Worm (Caenorhabditis elegans) whole organism, L4 larva: ENCODE results near the gene ncx-3.
A peak's percentile ranks its signal among the peaks of the same experiment; 100 is the strongest.

Source experiments
- D1046.2 ChIP-seq: fragments of 200-800 bp; sonication (Bioruptor generic); IDR thresholded peaks from 2 replicates; pipeline ENCODE4 v1.3.6; 2022; ENCODE audit warnings: missing genetic modification characterization, missing compliant biosample characterization
- F26F4.8 ChIP-seq: fragments of 200-800 bp; sonication (Bioruptor generic); conservative IDR thresholded peaks from 2 replicates; pipeline ENCODE4 v1.3.6; 2022; ENCODE audit warnings: missing genetic modification characterization, missing compliant biosample characterization
- F37D6.2 ChIP-seq: sonication (generic microtip); optimal IDR thresholded peaks from 2 replicates; lab custom pipeline; 2016; ENCODE audit warnings: mild to moderate bottlenecking, missing genetic modification characterization, missing compliant biosample characterization
- F44E2.7 ChIP-seq: fragments of 200-800 bp; sonication (Bioruptor generic); IDR thresholded peaks from 2 replicates; pipeline ENCODE4 v2.1.2; 2022; ENCODE audit warnings: missing genetic modification characterization, missing compliant biosample characterization
- F49E8.2 ChIP-seq: sonication (generic microtip); optimal IDR thresholded peaks from 2 replicates; lab custom pipeline; 2016; ENCODE audit warnings: missing compliant biosample characterization, mild to moderate bottlenecking, missing genetic modification characterization, borderline replicate concordance
- R02D3.7 ChIP-seq: fragments of 150-350 bp; sonication (generic microtip); optimal IDR thresholded peaks from 3 replicates; lab custom pipeline; 2014; ENCODE audit warnings: missing biosample characterization, missing genetic modification characterization
- T26A8.4 ChIP-seq: fragments of 200-800 bp; sonication (Bioruptor generic); IDR thresholded peaks from 2 replicates; pipeline ENCODE4 v1.3.6; 2022; ENCODE audit warnings: missing genetic modification characterization, missing compliant biosample characterization
- Y5F2A.4 ChIP-seq: fragments of 200-800 bp; sonication (Bioruptor generic); optimal IDR thresholded peaks from 2 replicates; lab custom pipeline; 2018; ENCODE audit warnings: mild to moderate bottlenecking, missing genetic modification characterization, missing compliant biosample characterization
- ZK337.2 ChIP-seq: fragments of 200-800 bp; sonication (Bioruptor generic); IDR thresholded peaks from 2 replicates; pipeline ENCODE4 v1.3.6; 2022; ENCODE audit warnings: missing genetic modification reagents, missing genetic modification characterization, missing compliant biosample characterization
- ZK546.5 ChIP-seq, 2 experiments: sonication (generic microtip); optimal IDR thresholded peaks; 2 replicates each; lab custom pipeline; 2017; ENCODE audit warnings: missing biosample characterization in 2 of 2, missing genetic modification characterization in 2 of 2
- aha-1 ChIP-seq: fragments of 150-350 bp; peaks from one replicate; lab custom pipeline; 2014; ENCODE audit warnings: missing biosample characterization, missing genetic modification characterization
- arid-1 ChIP-seq: fragments of 200-800 bp; sonication (Bioruptor generic); conservative IDR thresholded peaks from 2 replicates; pipeline ENCODE4 v1.3.6; 2022; ENCODE audit warnings: missing genetic modification reagents, missing genetic modification characterization, missing compliant biosample characterization
- ceh-20 ChIP-seq: fragments of 200-800 bp; sonication (Bioruptor generic); IDR thresholded peaks from 2 replicates; pipeline ENCODE4 v1.3.6; 2022; ENCODE audit warnings: missing genetic modification reagents, missing genetic modification characterization, missing compliant biosample characterization
- ceh-44 ChIP-seq: fragments of 200-800 bp; sonication (Bioruptor generic); IDR thresholded peaks from 2 replicates; pipeline ENCODE4 v1.3.6; 2022; ENCODE audit warnings: missing genetic modification reagents, missing genetic modification characterization, missing compliant biosample characterization
- ceh-62 ChIP-seq: sonication (generic microtip); optimal IDR thresholded peaks from 2 replicates; lab custom pipeline; 2017; ENCODE audit warnings: missing biosample characterization, missing genetic modification characterization
- cey-2 ChIP-seq: sonication (generic microtip); optimal IDR thresholded peaks from 3 replicates; lab custom pipeline; 2017; ENCODE audit warnings: missing genetic modification characterization, mild to moderate bottlenecking, missing compliant biosample characterization, antibody characterized with exemption, borderline replicate concordance; ENCODE audit not compliant: insufficient read depth
- daf-12 ChIP-seq: fragments of 150-350 bp; optimal IDR thresholded peaks from 2 replicates; lab custom pipeline; 2014; ENCODE audit warnings: missing biosample characterization, missing genetic modification reagents, missing genetic modification characterization
- dmd-6 ChIP-seq: fragments of 200-800 bp; sonication (Bioruptor generic); IDR thresholded peaks from 2 replicates; pipeline ENCODE4 v1.3.6; 2022; ENCODE audit warnings: missing genetic modification reagents, missing genetic modification characterization, missing compliant biosample characterization
- dmd-9 ChIP-seq: fragments of 200-800 bp; sonication (Bioruptor generic); IDR thresholded peaks from 2 replicates; pipeline ENCODE4 v1.3.6; 2022; ENCODE audit warnings: missing genetic modification reagents, missing genetic modification characterization, missing compliant biosample characterization
- egl-27 ChIP-seq: sonication (generic microtip); optimal IDR thresholded peaks from 3 replicates; lab custom pipeline; 2017; ENCODE audit warnings: missing biosample characterization, missing genetic modification reagents, missing genetic modification characterization
- egl-43 ChIP-seq: fragments of 200-800 bp; sonication (Bioruptor generic); IDR thresholded peaks from 2 replicates; pipeline ENCODE4 v1.3.6; 2022; ENCODE audit warnings: missing genetic modification reagents, missing genetic modification characterization, missing compliant biosample characterization
- fos-1 ChIP-seq: fragments of 150-350 bp; optimal IDR thresholded peaks from 2 replicates; lab custom pipeline; 2014; ENCODE audit warnings: missing biosample characterization, missing genetic modification characterization
- gei-8 ChIP-seq: fragments of 200-800 bp; sonication (Bioruptor generic); optimal IDR thresholded peaks from 2 replicates; lab custom pipeline; 2018; ENCODE audit warnings: mild to moderate bottlenecking, missing genetic modification characterization, missing compliant biosample characterization
- hlh-11 ChIP-seq: fragments of 200-800 bp; sonication (Bioruptor generic); optimal IDR thresholded peaks from 2 replicates; lab custom pipeline; 2018; ENCODE audit warnings: mild to moderate bottlenecking, missing genetic modification characterization, missing compliant biosample characterization
- hlh-30 ChIP-seq: sonication (generic microtip); optimal IDR thresholded peaks from 2 replicates; lab custom pipeline; 2017; ENCODE audit warnings: antibody characterized with exemption, mild to moderate bottlenecking, missing genetic modification characterization, missing compliant biosample characterization; ENCODE audit not compliant: insufficient read depth
- hmg-1.1 ChIP-seq: fragments of 200-800 bp; sonication (Bioruptor generic); IDR thresholded peaks from 2 replicates; pipeline ENCODE4 v1.3.6; 2022; ENCODE audit warnings: missing genetic modification reagents, missing genetic modification characterization, missing compliant biosample characterization
- lim-7 ChIP-seq: fragments of 200-800 bp; sonication (Bioruptor generic); IDR thresholded peaks from 2 replicates; pipeline ENCODE4 v1.3.6; 2022; ENCODE audit warnings: missing genetic modification characterization, missing compliant biosample characterization
- lin-1 ChIP-seq: fragments of 200-800 bp; sonication (Bioruptor generic); IDR thresholded peaks from 2 replicates; pipeline ENCODE4 v1.3.6; 2022; ENCODE audit warnings: missing genetic modification reagents, missing genetic modification characterization, missing compliant biosample characterization
- lin-15B ChIP-seq: fragments of 150-350 bp; sonication (generic microtip); optimal IDR thresholded peaks from 3 replicates; lab custom pipeline; 2014; ENCODE audit warnings: missing biosample characterization, missing genetic modification characterization
- lin-38 ChIP-seq: fragments of 200-800 bp; sonication (Bioruptor generic); IDR thresholded peaks from 2 replicates; pipeline ENCODE4 v1.3.6; 2022; ENCODE audit warnings: missing genetic modification reagents, missing genetic modification characterization, missing compliant biosample characterization
- lir-3 ChIP-seq: sonication (generic microtip); optimal IDR thresholded peaks from 2 replicates; lab custom pipeline; 2016; ENCODE audit warnings: mild to moderate bottlenecking, missing genetic modification characterization, missing compliant biosample characterization
- mdt-29 ChIP-seq: fragments of 200-800 bp; sonication (Bioruptor generic); IDR thresholded peaks from 2 replicates; pipeline ENCODE4 v1.3.6; 2022; ENCODE audit warnings: missing genetic modification reagents, missing genetic modification characterization, missing compliant biosample characterization
- mep-1 ChIP-seq: fragments of 150-350 bp; sonication (generic microtip); optimal IDR thresholded peaks from 3 replicates; lab custom pipeline; 2014; ENCODE audit warnings: missing biosample characterization, missing genetic modification characterization
- mxl-2 ChIP-seq: fragments of 200-800 bp; sonication (Bioruptor generic); conservative IDR thresholded peaks from 2 replicates; pipeline ENCODE4 v1.3.6; 2022; ENCODE audit warnings: missing genetic modification reagents, missing genetic modification characterization, missing compliant biosample characterization
- nhr-10 ChIP-seq: fragments of 150-350 bp; optimal IDR thresholded peaks from 2 replicates; lab custom pipeline; 2014; ENCODE audit warnings: missing biosample characterization, missing genetic modification characterization
- nhr-237 ChIP-seq: sonication (generic microtip); optimal IDR thresholded peaks from 2 replicates; lab custom pipeline; 2017; ENCODE audit warnings: missing biosample characterization, missing genetic modification characterization
- nhr-25 ChIP-seq: sonication (generic microtip); optimal IDR thresholded peaks from 2 replicates; lab custom pipeline; 2017; ENCODE audit warnings: missing genetic modification characterization, mild to moderate bottlenecking, missing compliant biosample characterization, antibody characterized with exemption, moderate library complexity, borderline replicate concordance; ENCODE audit not compliant: insufficient read depth
- nhr-28 ChIP-seq: fragments of 150-350 bp; optimal IDR thresholded peaks from 2 replicates; lab custom pipeline; 2014; ENCODE audit warnings: missing biosample characterization, missing genetic modification characterization
- nhr-41 ChIP-seq: fragments of 200-800 bp; sonication (Bioruptor generic); IDR thresholded peaks from 2 replicates; pipeline ENCODE4 v1.3.6; 2022; ENCODE audit warnings: missing genetic modification reagents, missing genetic modification characterization, missing compliant biosample characterization
- nhr-42 ChIP-seq: fragments of 200-800 bp; sonication (Bioruptor generic); IDR thresholded peaks from 2 replicates; pipeline ENCODE4 v1.3.6; 2022; ENCODE audit warnings: missing genetic modification characterization, missing compliant biosample characterization
- nhr-48 ChIP-seq: sonication (generic microtip); optimal IDR thresholded peaks from 2 replicates; lab custom pipeline; 2016; ENCODE audit warnings: mild to moderate bottlenecking, missing genetic modification characterization, missing compliant biosample characterization
- nhr-6 ChIP-seq: fragments of 150-350 bp; optimal IDR thresholded peaks from 2 replicates; lab custom pipeline; 2014; ENCODE audit warnings: missing biosample characterization, missing genetic modification characterization
- rbr-2 ChIP-seq: sonication (generic microtip); optimal IDR thresholded peaks from 2 replicates; lab custom pipeline; 2016; ENCODE audit warnings: missing genotype, missing genetic modification characterization, missing compliant biosample characterization
- sdz-12 ChIP-seq: fragments of 200-800 bp; sonication (Bioruptor generic); optimal IDR thresholded peaks from 2 replicates; lab custom pipeline; 2018; ENCODE audit warnings: mild to moderate bottlenecking, missing genetic modification characterization, missing compliant biosample characterization
- set-16 ChIP-seq: fragments of 200-800 bp; sonication (Bioruptor generic); IDR thresholded peaks from 2 replicates; pipeline ENCODE4 v1.3.6; 2022; ENCODE audit warnings: missing genetic modification reagents, missing genetic modification characterization, missing compliant biosample characterization
- snpc-1.2 ChIP-seq: fragments of 200-800 bp; sonication (Bioruptor generic); IDR thresholded peaks from 2 replicates; pipeline ENCODE4 v1.3.6; 2022; ENCODE audit warnings: missing genetic modification reagents, missing genetic modification characterization, missing compliant biosample characterization
- snpc-4 ChIP-seq: fragments of 150-350 bp; optimal IDR thresholded peaks from 2 replicates; lab custom pipeline; 2014; ENCODE audit warnings: missing biosample characterization, missing genetic modification characterization
- spr-3 ChIP-seq: fragments of 200-800 bp; sonication (Bioruptor generic); optimal IDR thresholded peaks from 2 replicates; lab custom pipeline; 2018; ENCODE audit warnings: mild to moderate bottlenecking, missing genetic modification characterization, missing compliant biosample characterization
- tra-1 ChIP-seq: fragments of 200-800 bp; sonication (Bioruptor generic); IDR thresholded peaks from 2 replicates; pipeline ENCODE4 v1.3.6; 2022; ENCODE audit warnings: missing genetic modification reagents, missing genetic modification characterization, missing compliant biosample characterization
- unc-62 ChIP-seq, 3 experiments: fragments of 150-350 bp in 1 of 3; sonication (generic microtip); optimal IDR thresholded peaks in 2 of 3; peaks in 1 of 3; 1 replicate in 1 of 3; 2 replicates in 2 of 3; lab custom pipeline; 2014 to 2017; ENCODE audit warnings: missing biosample characterization in 3 of 3, missing genetic modification characterization in 3 of 3, missing genetic modification reagents in 3 of 3, missing genotype in 1 of 3
- zfp-2 ChIP-seq: sonication (generic microtip); optimal IDR thresholded peaks from 2 replicates; lab custom pipeline; 2016; ENCODE audit warnings: mild to moderate bottlenecking, missing genetic modification characterization, missing compliant biosample characterization
- ztf-11 ChIP-seq: fragments of 150-350 bp; optimal IDR thresholded peaks from 2 replicates; lab custom pipeline; 2014; ENCODE audit warnings: missing biosample characterization, missing genetic modification characterization

Gene ncx-3

ce11 chrIV:10761344-10761743, 44.9 kb downstream of the ncx-3 start, which contains the start of gene ugt-54 (continued):
- no peak for TF ChIP-seq spr-3 (GFP tag; lab: Kevin White, UChicago)
- no peak for TF ChIP-seq rbr-2
- no peak for TF ChIP-seq F37D6.2
- TF ChIP-seq nhr-10 (tag; lab: Kevin White, UChicago), result no peak
- no peak for TF ChIP-seq dmd-9 (GFP tag; lab: Robert Waterston, UW)
- TF ChIP-seq aha-1 (tag; lab: Kevin White, UChicago), result no peak
- no peak for TF ChIP-seq unc-62 (GFP tag; optimal IDR thresholded peaks at IDR 0.05 in 1 of 2; lab: Kevin White, UChicago)
- TF ChIP-seq unc-62 (tag; optimal IDR thresholded peaks at IDR 0.05; lab: Kevin White, UChicago), result no peak
- peak; percentile 68 for TF ChIP-seq nhr-28 (tag; lab: Kevin White, UChicago)
- no peak for TF ChIP-seq lir-3 (tag; lab: Kevin White, UChicago)
- no peak for TF ChIP-seq tra-1 (GFP tag; lab: Robert Waterston, UW)
- TF ChIP-seq lin-15B (tag; lab: Kevin White, UChicago), result no peak
- no peak for TF ChIP-seq mdt-29
- no peak for TF ChIP-seq set-16 (GFP tag; lab: Robert Waterston, UW)
- no peak for TF ChIP-seq ceh-62
- TF ChIP-seq cey-2 (tag; lab: Kevin White, UChicago), result no peak
- no peak for TF ChIP-seq lim-7
- TF ChIP-seq mep-1 (tag; lab: Kevin White, UChicago), result no peak
- TF ChIP-seq fos-1 (tag; lab: Kevin White, UChicago), result no peak
- TF ChIP-seq nhr-41 (GFP tag; lab: Robert Waterston, UW), result no peak
- no peak for TF ChIP-seq snpc-1.2 (GFP tag; lab: Robert Waterston, UW)
- no peak for TF ChIP-seq snpc-4 (tag; lab: Kevin White, UChicago)
- TF ChIP-seq ceh-44, result no peak
- TF ChIP-seq ztf-11 (tag; lab: Kevin White, UChicago), result no peak
- TF ChIP-seq nhr-25 (tag; lab: Kevin White, UChicago), result no peak
- no peak for TF ChIP-seq gei-8 (GFP tag; lab: Kevin White, UChicago)
- no peak for TF ChIP-seq nhr-6
- no peak for TF ChIP-seq F26F4.8 (GFP tag; lab: Robert Waterston, UW)
- no peak for TF ChIP-seq lin-1
- no peak for TF ChIP-seq ZK337.2 (GFP tag; lab: Robert Waterston, UW)
- no peak for TF ChIP-seq egl-43 (GFP tag; lab: Robert Waterston, UW)
- peak; percentile 37 for TF ChIP-seq hlh-30
- TF ChIP-seq lin-38 (GFP tag; lab: Robert Waterston, UW), result no peak
- peak; percentile 80 for TF ChIP-seq hlh-11
- TF ChIP-seq ceh-20 (GFP tag; lab: Robert Waterston, UW), result no peak
- TF ChIP-seq T26A8.4 (GFP tag; lab: Robert Waterston, UW), result no peak
- no peak for TF ChIP-seq F44E2.7 (GFP tag; lab: Robert Waterston, UW)
- no peak for TF ChIP-seq hmg-1.1 (GFP tag; lab: Robert Waterston, UW)
- no peak for TF ChIP-seq F49E8.2 (tag; lab: Kevin White, UChicago)
- no peak for TF ChIP-seq zfp-2 (tag; lab: Kevin White, UChicago)
- no peak for TF ChIP-seq egl-27 (tag; lab: Kevin White, UChicago)
- no peak for TF ChIP-seq arid-1 (GFP tag; lab: Robert Waterston, UW)
- peak; percentile 84 for TF ChIP-seq dmd-6 (GFP tag; lab: Robert Waterston, UW)
- no peak for TF ChIP-seq nhr-42 (GFP tag; lab: Robert Waterston, UW)
- no peak for TF ChIP-seq Y5F2A.4 (GFP tag; lab: Kevin White, UChicago)
- no peak for TF ChIP-seq ZK546.5 (tag; optimal IDR thresholded peaks at IDR 0.05; lab: Kevin White, UChicago)
- TF ChIP-seq R02D3.7 (tag; lab: Kevin White, UChicago), result no peak
- TF ChIP-seq daf-12 (tag; lab: Kevin White, UChicago), result no peak
- no peak for TF ChIP-seq D1046.2 (GFP tag; lab: Robert Waterston, UW)
- TF ChIP-seq mxl-2 (GFP tag; lab: Robert Waterston, UW), result no peak
- no peak for TF ChIP-seq sdz-12
- no peak for TF ChIP-seq nhr-237 (tag; lab: Kevin White, UChicago)
- TF ChIP-seq nhr-48 (tag; lab: Kevin White, UChicago), result peak; percentile 57
